Fruit fly (Drosophila melanogaster) whole organism, embryonic: Measurements from ENCODE around the gene CG42494.
A peak's percentile ranks its signal among the peaks of the same experiment; 100 is the strongest.

Source experiments
- Asciz ChIP-seq: fragments of 200-800 bp; sonication (Bioruptor generic); optimal IDR thresholded peaks from 2 replicates; lab custom pipeline; 2017; ENCODE audit warnings: missing biosample characterization, mild to moderate bottlenecking, missing genetic modification characterization, missing genetic modification reagents
- Atf-2 ChIP-seq: fragments of 200-800 bp; sonication (Bioruptor generic); optimal IDR thresholded peaks from 2 replicates; lab custom pipeline; 2016; ENCODE audit warnings: missing biosample characterization, missing genetic modification characterization
- CG1024 ChIP-seq: fragments of 200-800 bp; sonication (Bioruptor generic); IDR thresholded peaks from 2 replicates; pipeline ENCODE4 v1.3.6; 2022; ENCODE audit warnings: missing biosample characterization, missing genetic modification characterization
- CG10654 ChIP-seq: fragments of 200-800 bp; sonication (Bioruptor generic); optimal IDR thresholded peaks from 2 replicates; lab custom pipeline; 2016; ENCODE audit warnings: missing biosample characterization, missing genetic modification characterization
- CG1233 ChIP-seq: fragments of 200-800 bp; sonication (Bioruptor generic); optimal IDR thresholded peaks from 4 replicates; lab custom pipeline; 2018; ENCODE audit warnings: missing biosample characterization, mild to moderate bottlenecking, missing genetic modification characterization
- CG12659 ChIP-seq: fragments of 200-800 bp; sonication (Bioruptor generic); optimal IDR thresholded peaks from 3 replicates; lab custom pipeline; 2017; ENCODE audit warnings: mild to moderate bottlenecking, missing biosample characterization, missing genetic modification reagents, missing genetic modification characterization
- CG12942 ChIP-seq: fragments of 200-800 bp; sonication (Bioruptor generic); optimal IDR thresholded peaks from 3 replicates; lab custom pipeline; 2016; ENCODE audit warnings: missing biosample characterization, missing genetic modification characterization
- CG14050 ChIP-seq: fragments of 200-800 bp; sonication (Bioruptor generic); IDR thresholded peaks from 3 replicates; pipeline ENCODE4 v1.3.6; 2022; ENCODE audit warnings: missing biosample characterization, missing genetic modification characterization
- CG14667 ChIP-seq: fragments of 200-800 bp; sonication (Bioruptor generic); IDR thresholded peaks from 2 replicates; pipeline ENCODE4 v1.3.6; 2022; ENCODE audit warnings: missing biosample characterization, missing genetic modification characterization
- CG1603 ChIP-seq: fragments of 200-800 bp; sonication (Bioruptor generic); optimal IDR thresholded peaks from 2 replicates; lab custom pipeline; 2019; ENCODE audit warnings: missing biosample characterization, mild to moderate bottlenecking, missing genetic modification characterization, moderate library complexity
- CG16779 ChIP-seq: fragments of 200-800 bp; sonication (Bioruptor generic); IDR thresholded peaks from 2 replicates; pipeline ENCODE4 v1.3.6; 2022; ENCODE audit warnings: missing biosample characterization, missing genetic modification characterization
- CG17186 ChIP-seq: fragments of 200-800 bp; sonication (Bioruptor generic); optimal IDR thresholded peaks from 3 replicates; lab custom pipeline; 2017; ENCODE audit warnings: missing biosample characterization, missing genetic modification reagents, missing genetic modification characterization
- CG18764 ChIP-seq: fragments of 200-800 bp; sonication (Bioruptor generic); optimal IDR thresholded peaks from 3 replicates; lab custom pipeline; 2016; ENCODE audit warnings: missing biosample characterization, missing genetic modification characterization
- CG2116 ChIP-seq: fragments of 200-800 bp; sonication (Bioruptor generic); optimal IDR thresholded peaks from 3 replicates; lab custom pipeline; 2018; ENCODE audit warnings: missing biosample characterization, mild to moderate bottlenecking, missing genetic modification characterization
- CG30020 ChIP-seq: fragments of 200-800 bp; optimal IDR thresholded peaks from 2 replicates; lab custom pipeline; 2019; ENCODE audit warnings: missing biosample characterization, mild to moderate bottlenecking, missing genetic modification characterization, moderate library complexity
- CG31388 ChIP-seq: fragments of 200-800 bp; sonication (Bioruptor generic); optimal IDR thresholded peaks from 2 replicates; lab custom pipeline; 2016; ENCODE audit warnings: missing biosample characterization, missing genetic modification characterization
- CG34422 ChIP-seq: fragments of 200-800 bp; sonication (Bioruptor generic); IDR thresholded peaks from 3 replicates; pipeline ENCODE4 v1.3.6; 2022; ENCODE audit warnings: missing biosample characterization, missing genetic modification characterization
- CG3847 ChIP-seq: fragments of 200-800 bp; sonication (Bioruptor generic); IDR thresholded peaks from 2 replicates; pipeline ENCODE4 v1.3.6; 2022; ENCODE audit warnings: missing biosample characterization, missing genetic modification characterization
- CG4282 ChIP-seq: fragments of 200-800 bp; sonication (Bioruptor generic); optimal IDR thresholded peaks from 2 replicates; lab custom pipeline; 2016; ENCODE audit warnings: missing biosample characterization, missing genetic modification characterization
- CG4360 ChIP-seq: fragments of 200-800 bp; sonication (Bioruptor generic); IDR thresholded peaks from 2 replicates; pipeline ENCODE4 v1.3.6; 2022; ENCODE audit warnings: missing biosample characterization, missing genetic modification characterization
- CG6765 ChIP-seq: fragments of 200-800 bp; sonication (Bioruptor generic); optimal IDR thresholded peaks from 3 replicates; lab custom pipeline; 2017; ENCODE audit warnings: missing biosample characterization, mild to moderate bottlenecking, missing genetic modification characterization
- CG7372 ChIP-seq: fragments of 200-800 bp; sonication (Bioruptor generic); IDR thresholded peaks from 2 replicates; pipeline ENCODE4 v1.3.6; 2022; ENCODE audit warnings: missing biosample characterization, missing genetic modification characterization
- CG7987 ChIP-seq: fragments of 200-800 bp; sonication (Bioruptor generic); optimal IDR thresholded peaks from 2 replicates; lab custom pipeline; 2018; ENCODE audit warnings: missing biosample characterization, mild to moderate bottlenecking, missing genetic modification characterization, moderate library complexity
- CG8478 ChIP-seq: fragments of >200 bp; optimal IDR thresholded peaks from 2 replicates; lab custom pipeline; 2018
- CG8944 ChIP-seq: fragments of 200-800 bp; sonication (Bioruptor generic); optimal IDR thresholded peaks from 3 replicates; lab custom pipeline; 2016; ENCODE audit warnings: missing biosample characterization, missing genetic modification characterization
- CHES-1-like ChIP-seq: fragments of 200-800 bp; sonication (Bioruptor generic); optimal IDR thresholded peaks from 2 replicates; lab custom pipeline; 2016; ENCODE audit warnings: missing biosample characterization, missing genetic modification characterization
- Dip3 ChIP-seq: fragments of 200-800 bp; sonication (Bioruptor generic); optimal IDR thresholded peaks from 3 replicates; lab custom pipeline; 2016; ENCODE audit warnings: missing biosample characterization, missing genetic modification characterization
- Ets65A ChIP-seq: fragments of 200-800 bp; sonication (Bioruptor generic); peaks from one replicate; lab custom pipeline; 2016; ENCODE audit warnings: missing biosample characterization, missing genetic modification characterization
- Fer2 ChIP-seq: fragments of 200-800 bp; sonication (Bioruptor generic); optimal IDR thresholded peaks from 2 replicates; lab custom pipeline; 2018; ENCODE audit warnings: missing biosample characterization, mild to moderate bottlenecking, missing genetic modification characterization, moderate library complexity
- GATAe ChIP-seq: fragments of 200-800 bp; sonication (Bioruptor generic); conservative IDR thresholded peaks from 2 replicates; pipeline ENCODE4 v1.3.6; 2022; ENCODE audit warnings: missing biosample characterization, missing genetic modification characterization
- Gug ChIP-seq: fragments of 200-800 bp; sonication (Bioruptor generic); IDR thresholded peaks from 4 replicates; pipeline ENCODE4 v1.3.6; 2022; ENCODE audit warnings: missing biosample characterization, missing genetic modification characterization
- MTF-1 ChIP-seq: fragments of 200-800 bp; sonication (Bioruptor generic); optimal IDR thresholded peaks from 2 replicates; lab custom pipeline; 2018; ENCODE audit warnings: missing biosample characterization, mild to moderate bottlenecking, missing genetic modification characterization, borderline replicate concordance
- PHDP ChIP-seq: fragments of 200-800 bp; sonication (Bioruptor generic); optimal IDR thresholded peaks from 3 replicates; lab custom pipeline; 2018; ENCODE audit warnings: missing biosample characterization, mild to moderate bottlenecking, missing genetic modification characterization, moderate library complexity
- ftz-f1 ChIP-seq: fragments of 200-800 bp; sonication (Bioruptor generic); optimal IDR thresholded peaks from 2 replicates; lab custom pipeline; 2016; ENCODE audit warnings: missing biosample characterization, missing genetic modification characterization
- gce ChIP-seq: fragments of 200-800 bp; sonication (Bioruptor generic); IDR thresholded peaks from 3 replicates; pipeline ENCODE4 v1.3.6; 2022; ENCODE audit warnings: missing biosample characterization, missing genetic modification characterization
- gem ChIP-seq: fragments of 200-800 bp; sonication (Bioruptor generic); optimal IDR thresholded peaks from 2 replicates; lab custom pipeline; 2019; ENCODE audit warnings: missing biosample characterization, mild to moderate bottlenecking, missing genetic modification characterization, moderate library complexity
- gt ChIP-seq: fragments of 200-800 bp; sonication (Bioruptor generic); IDR thresholded peaks from 2 replicates; pipeline ENCODE4 v1.3.6; 2022; ENCODE audit warnings: missing biosample characterization, missing genetic modification characterization
- lola ChIP-seq, 3 experiments: fragments of >200 bp in 2 of 3; fragments of 200-800 bp in 1 of 3; sonication (Bioruptor generic) in 1 of 3; optimal IDR thresholded peaks; 2 replicates each; lab custom pipeline; 2017 to 2019; ENCODE audit warnings: missing biosample characterization in 3 of 3, missing genetic modification characterization in 3 of 3, mild to moderate bottlenecking in 1 of 3, moderate library complexity in 1 of 3
- nerfin-1 ChIP-seq: fragments of 200-800 bp; sonication (Bioruptor generic); optimal IDR thresholded peaks from 3 replicates; lab custom pipeline; 2019; ENCODE audit warnings: missing biosample characterization, mild to moderate bottlenecking, missing genetic modification characterization, moderate library complexity
- peb ChIP-seq: fragments of 200-800 bp; sonication (Bioruptor generic); IDR thresholded peaks from 2 replicates; pipeline ENCODE4 v1.3.6; 2022; ENCODE audit warnings: missing biosample characterization, missing genetic modification characterization
- prd ChIP-seq, 3 experiments: fragments of >200 bp in 2 of 3; fragments of 200-800 bp in 1 of 3; sonication (Bioruptor generic) in 1 of 3; optimal IDR thresholded peaks in 2 of 3; IDR thresholded peaks in 1 of 3; 2 replicates in 2 of 3; 3 replicates in 1 of 3; pipeline versions ENCODE4 v1.3.6 to Lab custom; 2017 to 2022; ENCODE audit warnings: missing biosample characterization in 1 of 3, missing genetic modification characterization in 1 of 3
- pzg ChIP-seq: fragments of 200-800 bp; sonication (Bioruptor generic); optimal IDR thresholded peaks from 3 replicates; lab custom pipeline; 2018; ENCODE audit warnings: missing biosample characterization, mild to moderate bottlenecking, missing genetic modification characterization, moderate library complexity
- row ChIP-seq: fragments of 200-800 bp; sonication (Bioruptor generic); IDR thresholded peaks from 3 replicates; pipeline ENCODE4 v1.3.6; 2022; ENCODE audit warnings: missing biosample characterization, missing genetic modification characterization
- sd ChIP-seq: fragments of 200-800 bp; sonication (Bioruptor generic); optimal IDR thresholded peaks from 3 replicates; lab custom pipeline; 2018; ENCODE audit warnings: missing biosample characterization, mild to moderate bottlenecking, missing genetic modification characterization, moderate library complexity
- sens ChIP-seq: fragments of 200-800 bp; sonication (Bioruptor generic); peaks from one replicate; lab custom pipeline; 2016; ENCODE audit warnings: missing biosample characterization, missing genetic modification characterization
- tll ChIP-seq, 2 experiments: fragments of 200-800 bp in 1 of 2; fragments of >200 bp in 1 of 2; sonication (Bioruptor generic) in 1 of 2; optimal IDR thresholded peaks; 2 replicates each; lab custom pipeline; 2017 to 2019; ENCODE audit warnings: missing biosample characterization in 2 of 2, missing genetic modification characterization in 2 of 2, mild to moderate bottlenecking in 1 of 2, moderate library complexity in 1 of 2
- toy ChIP-seq: fragments of 200-800 bp; sonication (Bioruptor generic); IDR thresholded peaks from 2 replicates; pipeline ENCODE4 v1.3.6; 2022; ENCODE audit warnings: missing biosample characterization, missing genetic modification characterization
- trh ChIP-seq: fragments of 200-800 bp; sonication (Bioruptor generic); optimal IDR thresholded peaks from 2 replicates; lab custom pipeline; 2016; ENCODE audit warnings: missing biosample characterization, missing genetic modification characterization
- twi ChIP-seq: fragments of 200-800 bp; optimal IDR thresholded peaks from 2 replicates; lab custom pipeline; 2019; ENCODE audit warnings: missing biosample characterization, mild to moderate bottlenecking, missing genetic modification characterization, moderate library complexity
- wek ChIP-seq: fragments of 200-800 bp; sonication (Bioruptor generic); optimal IDR thresholded peaks from 3 replicates; lab custom pipeline; 2018; ENCODE audit warnings: missing biosample characterization, mild to moderate bottlenecking, missing genetic modification characterization, moderate library complexity

Gene CG42494

DNA sequence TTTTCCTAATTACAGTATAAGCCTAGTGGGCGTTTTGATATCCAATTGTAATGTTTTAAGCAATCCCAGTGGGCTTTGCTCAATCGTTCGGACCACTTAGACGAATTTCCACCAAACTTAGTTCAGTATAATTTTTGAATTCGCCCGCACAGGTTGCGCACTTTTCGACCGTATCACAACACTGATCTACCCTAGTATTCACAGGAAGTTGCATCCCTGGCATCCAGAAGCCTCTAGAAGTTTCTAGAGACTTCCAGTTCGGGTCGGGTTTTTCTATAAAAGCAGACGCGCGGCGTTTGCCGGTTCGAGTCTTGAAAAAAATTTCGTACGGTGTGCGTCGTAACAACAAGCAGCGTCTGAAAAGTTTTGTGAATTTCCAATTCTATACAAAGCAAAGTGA, 8.7 kb downstream of the CG42494 start, which contains the start of gene Hsp83 (continued):
- peak; percentile 96 for TF ChIP-seq CG17186 (GFP tag; lab: Kevin White, UChicago)
- peak; percentile 86 for TF ChIP-seq Dip3 (GFP tag; lab: Kevin White, UChicago)
- TF ChIP-seq GATAe, result no peak; the same call in 1 of the 2 replicates
- TF ChIP-seq Asciz, result peak; percentile 97
- TF ChIP-seq Fer2, result peak; percentile 91
- peak; percentile 48 for TF ChIP-seq CG30020 (tag; lab: Kevin White, UChicago)
- peak; percentile 84 for TF ChIP-seq Atf-2 (GFP tag; lab: Kevin White, UChicago)
- TF ChIP-seq PHDP, result peak; percentile 98
- peak; percentile 69 for TF ChIP-seq CG8944
- peak; percentile 96 for TF ChIP-seq CHES-1-like (GFP tag; lab: Kevin White, UChicago)
- no peak for TF ChIP-seq CG8478 (lab: Kevin White, UChicago)
- peak; percentile 98 for TF ChIP-seq CG1233 (GFP tag; lab: Kevin White, UChicago)
- peak; percentile 95 for TF ChIP-seq CG1603 (tag; lab: Kevin White, UChicago)
- TF ChIP-seq CG18764 (GFP tag; lab: Kevin White, UChicago), result peak; percentile 93
- peak; percentile 92 for TF ChIP-seq CG14050 (GFP tag; lab: Robert Waterston, UW)
- peak; percentile 98 for TF ChIP-seq CG12659
- TF ChIP-seq ftz-f1 (GFP tag; lab: Kevin White, UChicago), result peak; percentile 80
- TF ChIP-seq gce (GFP tag; lab: Robert Waterston, UW), result peak; percentile 98
- TF ChIP-seq CG31388 (GFP tag; lab: Kevin White, UChicago), result peak; percentile 58
- TF ChIP-seq CG7987 (GFP tag; lab: Kevin White, UChicago), result peak; percentile 100
- peak; percentile 94 for TF ChIP-seq nerfin-1 (tag; lab: Kevin White, UChicago)
- peak; percentile 96 for TF ChIP-seq CG16779 (GFP tag; lab: Robert Waterston, UW)
- TF ChIP-seq MTF-1, result peak; percentile 99
- no peak for TF ChIP-seq tll (GFP tag; optimal IDR thresholded peaks at IDR 0.05; lab: Kevin White, UChicago)
- peak; percentile 85 for TF ChIP-seq CG7372 (GFP tag; lab: Robert Waterston, UW)
- no peak for TF ChIP-seq prd (optimal IDR thresholded peaks at IDR 0.05; lab: Kevin White, UChicago)
- TF ChIP-seq prd (GFP tag; IDR thresholded peaks at IDR 0.05; lab: Robert Waterston, UW), result peak; percentile 71
- TF ChIP-seq pzg (GFP tag; lab: Kevin White, UChicago), result peak; percentile 76
- TF ChIP-seq sd (tag; lab: Kevin White, UChicago), result no peak
- TF ChIP-seq gem (tag; lab: Kevin White, UChicago), result peak; percentile 77
- peak; percentile 76 for TF ChIP-seq twi (tag; lab: Kevin White, UChicago)
- peak; percentile 92 for TF ChIP-seq CG34422
- TF ChIP-seq CG10654 (GFP tag; lab: Kevin White, UChicago), result peak; percentile 91
- TF ChIP-seq CG4360 (GFP tag; lab: Robert Waterston, UW), result peak; percentile 74
- TF ChIP-seq lola (GFP tag; optimal IDR thresholded peaks at IDR 0.05; lab: Kevin White, UChicago), result peak in 1 of 3 experiments; percentile 59
- peak; percentile 78; the same call in 1 of the 2 replicates for TF ChIP-seq toy (GFP tag; lab: Robert Waterston, UW)
- peak; percentile 99 for TF ChIP-seq Ets65A (GFP tag; lab: Kevin White, UChicago)
- peak; percentile 97 for TF ChIP-seq wek (GFP tag; lab: Kevin White, UChicago)
- TF ChIP-seq CG14667 (GFP tag; lab: Robert Waterston, UW), result peak; percentile 31; the same call in 1 of the 2 replicates
- peak; percentile 58; the same call in 1 of the 2 replicates for TF ChIP-seq gt (GFP tag; lab: Robert Waterston, UW)
- peak; percentile 100 for TF ChIP-seq CG6765
- TF ChIP-seq CG4282 (GFP tag; lab: Kevin White, UChicago), result peak; percentile 85
- TF ChIP-seq row, result peak; percentile 10; the same call in 1 of the 3 replicates
- TF ChIP-seq peb (GFP tag; lab: Robert Waterston, UW), result 0 out of 2 replicates have a peak, but pooled peaks have one; percentile 62
- peak; percentile 88 for TF ChIP-seq CG3847 (GFP tag; lab: Robert Waterston, UW)
- TF ChIP-seq Gug (GFP tag; lab: Robert Waterston, UW), result peak; percentile 55; the same call in 2 of the 4 replicates
- TF ChIP-seq trh, result peak; percentile 75
- TF ChIP-seq CG12942, result peak; percentile 76
- peak; percentile 89 for TF ChIP-seq CG2116 (GFP tag; lab: Kevin White, UChicago)
- TF ChIP-seq sens, result peak; percentile 97
- TF ChIP-seq CG1024, result peak; percentile 92
